Worm (Caenorhabditis elegans): ENCODE results near the gene cct-4.

ce11 chrII:8329462-8329861 is 46.0 kb downstream of the cct-4 start, which contains the start of gene C26D10.4:
- TF ChIP-seq elt-2 (tag; optimal IDR thresholded peaks at IDR 0.05) (no peak), unc-62 (GFP tag; optimal IDR thresholded peaks at IDR 0.05) (no peak), tbx-2 (tag; optimal IDR thresholded peaks at IDR 0.05) (no peak), aly-2 (tag; optimal IDR thresholded peaks at IDR 0.05) (no peak), ceh-28 (tag; optimal IDR thresholded peaks at IDR 0.05) (no peak), lin-39 (tag; optimal IDR thresholded peaks at IDR 0.05) (no peak), ceh-82 (tag; optimal IDR thresholded peaks at IDR 0.05) (no peak), lin-15B (tag; optimal IDR thresholded peaks at IDR 0.05) (no peak), nfya-1 (tag; optimal IDR thresholded peaks at IDR 0.05; ENCODE audit: insufficient read depth) (no peak)

Data from whole organism, L3 larva.